Worm (Caenorhabditis elegans): ENCODE results near the gene sra-9.

ce11 chrII:9576707-9577106 lies 44.6 kb downstream of the sra-9 start:
- TF ChIP-seq unc-62 (GFP tag; optimal IDR thresholded peaks at IDR 0.05) (no peak), lin-14 (GFP tag; optimal IDR thresholded peaks at IDR 0.05) (peak; percentile 15), nhr-47 (tag; optimal IDR thresholded peaks at IDR 0.05) (no peak), lin-35 (GFP tag; optimal IDR thresholded peaks at IDR 0.05) (no peak), F16B12.6 (tag; optimal IDR thresholded peaks at IDR 0.05) (no peak), mep-1 (tag; optimal IDR thresholded peaks at IDR 0.05) (no peak), mdl-1 (tag; optimal IDR thresholded peaks at IDR 0.05) (no peak), C04F5.9 (tag; optimal IDR thresholded peaks at IDR 0.05) (no peak), ces-1 (GFP tag; optimal IDR thresholded peaks at IDR 0.05) (no peak), pqm-1 (tag; optimal IDR thresholded peaks at IDR 0.05) (no peak), lin-15B (tag; optimal IDR thresholded peaks at IDR 0.05) (no peak), snpc-4 (tag; optimal IDR thresholded peaks at IDR 0.05) (no peak)

Data from whole organism, L1 larva.